Worm (Caenorhabditis elegans) whole organism, L4 larva: Measurements from ENCODE around the gene F23A7.3.

Experiments
- D1046.2 ChIP-seq: fragments of 200-800 bp; sonication (Bioruptor generic); IDR thresholded peaks from 2 replicates; pipeline ENCODE4 v1.3.6; 2022; ENCODE audit warnings: missing genetic modification characterization, missing compliant biosample characterization
- F26F4.8 ChIP-seq: fragments of 200-800 bp; sonication (Bioruptor generic); conservative IDR thresholded peaks from 2 replicates; pipeline ENCODE4 v1.3.6; 2022; ENCODE audit warnings: missing genetic modification characterization, missing compliant biosample characterization
- F44E2.7 ChIP-seq: fragments of 200-800 bp; sonication (Bioruptor generic); IDR thresholded peaks from 2 replicates; pipeline ENCODE4 v2.1.2; 2022; ENCODE audit warnings: missing genetic modification characterization, missing compliant biosample characterization
- Y105C5A.15 ChIP-seq: fragments of 200-800 bp; sonication (Bioruptor generic); IDR thresholded peaks from 2 replicates; pipeline ENCODE4 v1.3.6; 2022; ENCODE audit warnings: missing genetic modification characterization, missing compliant biosample characterization
- Y75B8A.6 ChIP-seq: fragments of 200-800 bp; sonication (Bioruptor generic); IDR thresholded peaks from 2 replicates; pipeline ENCODE4 v1.3.6; 2022; ENCODE audit warnings: missing genetic modification reagents, missing genetic modification characterization, missing compliant biosample characterization
- aha-1 ChIP-seq: fragments of 150-350 bp; peaks from one replicate; lab custom pipeline; 2014; ENCODE audit warnings: missing biosample characterization, missing genetic modification characterization
- arid-1 ChIP-seq: fragments of 200-800 bp; sonication (Bioruptor generic); conservative IDR thresholded peaks from 2 replicates; pipeline ENCODE4 v1.3.6; 2022; ENCODE audit warnings: missing genetic modification reagents, missing genetic modification characterization, missing compliant biosample characterization
- ceh-20 ChIP-seq: fragments of 200-800 bp; sonication (Bioruptor generic); IDR thresholded peaks from 2 replicates; pipeline ENCODE4 v1.3.6; 2022; ENCODE audit warnings: missing genetic modification reagents, missing genetic modification characterization, missing compliant biosample characterization
- ceh-44 ChIP-seq: fragments of 200-800 bp; sonication (Bioruptor generic); IDR thresholded peaks from 2 replicates; pipeline ENCODE4 v1.3.6; 2022; ENCODE audit warnings: missing genetic modification reagents, missing genetic modification characterization, missing compliant biosample characterization
- dmd-9 ChIP-seq: fragments of 200-800 bp; sonication (Bioruptor generic); IDR thresholded peaks from 2 replicates; pipeline ENCODE4 v1.3.6; 2022; ENCODE audit warnings: missing genetic modification reagents, missing genetic modification characterization, missing compliant biosample characterization
- gei-8 ChIP-seq: fragments of 200-800 bp; sonication (Bioruptor generic); optimal IDR thresholded peaks from 2 replicates; lab custom pipeline; 2018; ENCODE audit warnings: mild to moderate bottlenecking, missing genetic modification characterization, missing compliant biosample characterization
- hlh-30 ChIP-seq: sonication (generic microtip); optimal IDR thresholded peaks from 2 replicates; lab custom pipeline; 2017; ENCODE audit warnings: antibody characterized with exemption, mild to moderate bottlenecking, missing genetic modification characterization, missing compliant biosample characterization; ENCODE audit not compliant: insufficient read depth
- lim-7 ChIP-seq: fragments of 200-800 bp; sonication (Bioruptor generic); IDR thresholded peaks from 2 replicates; pipeline ENCODE4 v1.3.6; 2022; ENCODE audit warnings: missing genetic modification characterization, missing compliant biosample characterization
- lin-13 ChIP-seq: fragments of 150-350 bp; optimal IDR thresholded peaks from 2 replicates; lab custom pipeline; 2014; ENCODE audit warnings: missing biosample characterization, missing genetic modification reagents, missing genetic modification characterization
- lin-29 ChIP-seq: fragments of 200-800 bp; sonication (Bioruptor generic); IDR thresholded peaks from 2 replicates; pipeline ENCODE4 v1.3.6; 2022; ENCODE audit warnings: missing genetic modification reagents, missing genetic modification characterization, missing compliant biosample characterization
- lir-3 ChIP-seq: sonication (generic microtip); optimal IDR thresholded peaks from 2 replicates; lab custom pipeline; 2016; ENCODE audit warnings: mild to moderate bottlenecking, missing genetic modification characterization, missing compliant biosample characterization
- mes-2 ChIP-seq: sonication (generic microtip); optimal IDR thresholded peaks from 2 replicates; lab custom pipeline; 2016; ENCODE audit warnings: missing genotype, mild to moderate bottlenecking, missing genetic modification characterization, missing compliant biosample characterization; ENCODE audit not compliant: poor library complexity, severe bottlenecking
- nhr-10 ChIP-seq: fragments of 150-350 bp; optimal IDR thresholded peaks from 2 replicates; lab custom pipeline; 2014; ENCODE audit warnings: missing biosample characterization, missing genetic modification characterization
- nhr-111 ChIP-seq: fragments of 200-800 bp; sonication (Bioruptor generic); optimal IDR thresholded peaks from 2 replicates; lab custom pipeline; 2018; ENCODE audit warnings: mild to moderate bottlenecking, missing genetic modification characterization, missing compliant biosample characterization
- nhr-237 ChIP-seq: sonication (generic microtip); optimal IDR thresholded peaks from 2 replicates; lab custom pipeline; 2017; ENCODE audit warnings: missing biosample characterization, missing genetic modification characterization
- nhr-48 ChIP-seq: sonication (generic microtip); optimal IDR thresholded peaks from 2 replicates; lab custom pipeline; 2016; ENCODE audit warnings: mild to moderate bottlenecking, missing genetic modification characterization, missing compliant biosample characterization
- nhr-76 ChIP-seq: fragments of 150-350 bp; optimal IDR thresholded peaks from 2 replicates; lab custom pipeline; 2014; ENCODE audit warnings: missing biosample characterization, missing genetic modification characterization
- nhr-77 ChIP-seq: fragments of 150-350 bp; optimal IDR thresholded peaks from 2 replicates; lab custom pipeline; 2014; ENCODE audit warnings: missing biosample characterization, missing genetic modification characterization
- php-3 ChIP-seq: fragments of 200-800 bp; sonication (Bioruptor generic); IDR thresholded peaks from 2 replicates; pipeline ENCODE4 v1.3.6; 2022; ENCODE audit warnings: missing genetic modification reagents, missing genetic modification characterization, missing compliant biosample characterization
- set-16 ChIP-seq: fragments of 200-800 bp; sonication (Bioruptor generic); IDR thresholded peaks from 2 replicates; pipeline ENCODE4 v1.3.6; 2022; ENCODE audit warnings: missing genetic modification reagents, missing genetic modification characterization, missing compliant biosample characterization
- tag-97 ChIP-seq: fragments of 200-800 bp; sonication (Bioruptor generic); IDR thresholded peaks from 2 replicates; pipeline ENCODE4 v1.3.6; 2022; ENCODE audit warnings: missing genetic modification characterization, missing compliant biosample characterization
- unc-130 ChIP-seq: sonication (generic microtip); optimal IDR thresholded peaks from 2 replicates; lab custom pipeline; 2016; ENCODE audit warnings: missing genetic modification reagents, missing genetic modification characterization, missing compliant biosample characterization
- unc-62 ChIP-seq, 3 experiments: fragments of 150-350 bp in 1 of 3; sonication (generic microtip); optimal IDR thresholded peaks in 2 of 3; peaks in 1 of 3; 1 replicate in 1 of 3; 2 replicates in 2 of 3; lab custom pipeline; 2014 to 2017; ENCODE audit warnings: missing biosample characterization in 3 of 3, missing genetic modification characterization in 3 of 3, missing genetic modification reagents in 3 of 3, missing genotype in 1 of 3
- vab-7 ChIP-seq: fragments of 200-800 bp; sonication (Bioruptor generic); IDR thresholded peaks from 2 replicates; pipeline ENCODE4 v1.3.6; 2022; ENCODE audit warnings: missing genetic modification reagents, missing genetic modification characterization, missing compliant biosample characterization
- zag-1 ChIP-seq: fragments of 150-350 bp; optimal IDR thresholded peaks from 2 replicates; lab custom pipeline; 2014; ENCODE audit warnings: missing biosample characterization, missing genetic modification characterization
- zfp-3 ChIP-seq: fragments of 200-800 bp; sonication (Bioruptor generic); conservative IDR thresholded peaks from 2 replicates; pipeline ENCODE4 v1.3.6; 2022; ENCODE audit warnings: missing genetic modification reagents, missing genetic modification characterization, missing compliant biosample characterization

F23A7.3 gene

DNA sequence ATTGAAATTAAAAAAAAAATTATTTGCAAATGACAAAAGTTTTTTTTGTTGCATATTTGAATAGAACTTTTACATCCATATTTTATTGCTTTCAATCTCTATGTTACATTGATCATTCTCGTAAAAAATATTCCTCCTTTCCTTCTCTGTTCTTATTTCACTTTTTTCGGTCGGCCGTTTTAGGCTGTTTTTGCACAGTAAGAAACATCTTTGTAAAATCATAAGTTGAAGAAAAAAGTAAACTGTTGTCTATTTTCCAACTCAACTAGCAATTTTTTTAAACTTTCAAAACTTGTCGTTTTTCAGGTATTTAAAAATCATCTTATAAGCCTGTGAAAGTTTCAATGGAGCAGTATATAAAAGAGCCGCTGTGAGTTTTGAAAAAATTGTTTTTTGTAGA, 8.8 kb downstream of the F23A7.3 start, which contains the start of gene F23A7.5:
Gene F23A7.5 (plus strand): TSS at position 301 of the 400 bp plus-strand sequence.
- TF ChIP-seq nhr-237 (tag; lab: Kevin White, UChicago) (no peak), lir-3 (tag; lab: Kevin White, UChicago) (no peak), dmd-9 (GFP tag; lab: Robert Waterston, UW) (no peak), tag-97 (GFP tag; lab: Robert Waterston, UW) (no peak), arid-1 (GFP tag; lab: Robert Waterston, UW) (no peak)

DNA sequence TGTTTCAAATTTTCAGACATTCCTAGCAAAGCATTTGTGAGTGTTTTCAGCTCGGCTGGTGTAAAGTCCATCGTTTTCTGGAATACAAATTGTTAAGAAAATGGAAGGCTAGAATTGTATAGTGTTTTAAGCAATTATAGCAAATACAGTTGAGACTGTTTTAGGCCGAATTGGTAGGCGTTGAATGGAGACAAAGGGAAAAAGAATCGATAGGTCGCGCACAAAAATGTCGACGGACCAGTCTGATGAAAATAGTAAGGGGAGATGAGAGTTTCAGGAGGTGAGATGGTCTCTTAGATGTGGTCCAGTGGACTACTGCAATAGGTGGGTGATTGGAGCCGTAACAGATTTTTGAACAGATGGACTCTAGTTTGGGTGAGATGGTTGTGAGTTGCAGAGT, 20.8 kb downstream of the F23A7.3 start:
- TF ChIP-seq nhr-48 (no peak), Y105C5A.15 (GFP tag; lab: Robert Waterston, UW) (no peak)

DNA sequence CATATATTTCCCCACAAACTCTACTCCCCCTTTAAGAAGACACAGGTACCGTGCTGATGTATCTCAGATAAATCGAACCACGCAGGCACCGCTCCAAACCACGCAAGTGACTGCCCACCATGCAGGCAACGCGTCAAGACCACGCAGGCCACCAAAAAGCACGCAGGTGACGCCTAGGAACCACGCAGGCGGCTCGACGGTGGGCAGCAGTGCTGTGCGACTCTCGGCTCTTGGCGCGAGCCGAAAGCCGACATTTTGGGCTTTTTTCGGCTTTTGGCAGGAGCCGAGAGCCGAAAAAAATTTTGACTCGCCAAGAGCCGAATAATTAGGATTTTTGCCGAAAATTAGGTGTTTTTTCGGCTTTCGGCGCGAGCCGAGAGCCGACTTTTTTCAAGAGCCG, 23.3 kb downstream of the F23A7.3 start:
- TF ChIP-seq mes-2 (tag; lab: Kevin White, UChicago), result no peak
- TF ChIP-seq vab-7 (GFP tag; lab: Robert Waterston, UW), result no peak
- TF ChIP-seq set-16 (GFP tag; lab: Robert Waterston, UW), result peak; percentile 88

DNA sequence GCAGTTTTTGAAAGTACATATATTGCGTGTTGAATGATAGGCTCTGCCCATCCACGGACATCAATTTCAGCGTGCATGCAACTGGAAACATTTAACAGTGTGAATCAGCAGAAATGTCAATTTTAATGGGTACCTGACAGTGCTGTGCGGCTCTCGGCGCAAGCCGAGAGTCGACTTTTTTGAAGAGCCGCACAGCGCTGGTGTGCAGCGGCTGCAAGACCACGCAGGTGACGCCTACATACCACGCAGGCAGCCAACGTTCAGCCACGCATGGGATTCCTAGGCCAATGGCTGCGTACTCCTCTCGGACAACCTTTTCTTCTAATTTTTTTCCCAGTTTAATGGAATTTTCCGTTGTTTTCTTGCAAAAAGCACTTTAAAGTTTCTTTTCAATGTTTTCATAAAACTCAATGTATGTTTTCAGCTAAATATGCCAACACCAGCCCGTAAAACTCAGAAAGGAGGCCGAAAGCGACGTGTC, 25.0 kb downstream of the F23A7.3 start, which contains the start of gene W10G6.1:
Gene W10G6.1 (plus strand): TSS at position 431 of the 481 bp plus-strand sequence.
- peak in 1 of 2 experiments; percentile 42 for TF ChIP-seq unc-62 (GFP tag; optimal IDR thresholded peaks at IDR 0.05 in 1 of 2; lab: Kevin White, UChicago)
- no peak for TF ChIP-seq unc-62 (tag; optimal IDR thresholded peaks at IDR 0.05; lab: Kevin White, UChicago)
- no peak for TF ChIP-seq ceh-44 (GFP tag; lab: Robert Waterston, UW)
- no peak for TF ChIP-seq gei-8 (GFP tag; lab: Kevin White, UChicago)
- TF ChIP-seq lim-7 (GFP tag; lab: Robert Waterston, UW), result no peak
- no peak for TF ChIP-seq nhr-48
- no peak for TF ChIP-seq nhr-10 (tag; lab: Kevin White, UChicago)
- no peak for TF ChIP-seq D1046.2
- TF ChIP-seq nhr-76, result no peak
- TF ChIP-seq lin-29, result no peak
- TF ChIP-seq set-16 (GFP tag; lab: Robert Waterston, UW), result peak; percentile 51; the same call in 1 of the 2 replicates

ce11 chrX:16250679-16251078, 30.9 kb downstream of the F23A7.3 start, which contains the start of gene W10G6.6:
Gene W10G6.6, minus strand, starts transcription at chrX:16250779.
- TF ChIP-seq set-16 (GFP tag; lab: Robert Waterston, UW), result peak; percentile 15; the same call in 1 of the 2 replicates
- TF ChIP-seq lin-13 (GFP tag; lab: Kevin White, UChicago), result no peak

- TF ChIP-seq F44E2.7 (GFP tag; lab: Robert Waterston, UW) (0 out of 2 replicates have a peak, but pooled peaks have one; percentile 24), zag-1 (tag; lab: Kevin White, UChicago) (no peak), unc-130 (GFP tag; lab: Kevin White, UChicago) (no peak), ceh-20 (GFP tag; lab: Robert Waterston, UW) (no peak), Y75B8A.6 (no peak), lir-3 (tag; lab: Kevin White, UChicago) (no peak), nhr-111 (GFP tag; lab: Kevin White, UChicago) (no peak), F26F4.8 (no peak), hlh-30 (tag; lab: Kevin White, UChicago) (no peak), nhr-77 (tag; lab: Kevin White, UChicago) (no peak), php-3 (GFP tag; lab: Robert Waterston, UW) (no peak), zfp-3 (GFP tag; lab: Robert Waterston, UW) (no peak), aha-1 (peak; percentile 69)
Measured at ce11 chrX:16258503-16258902, 38.7 kb downstream of the F23A7.3 start.
